Worm (Caenorhabditis elegans) whole organism, L4 larva: Measurements from ENCODE around the gene cec-7.

Source experiments
- F10B5.3 ChIP-seq: sonication (generic microtip); optimal IDR thresholded peaks from 2 replicates; lab custom pipeline; 2016; ENCODE audit warnings: mild to moderate bottlenecking, missing genetic modification characterization, missing compliant biosample characterization
- F26F4.8 ChIP-seq: fragments of 200-800 bp; sonication (Bioruptor generic); conservative IDR thresholded peaks from 2 replicates; pipeline ENCODE4 v1.3.6; 2022; ENCODE audit warnings: missing genetic modification characterization, missing compliant biosample characterization
- F37D6.2 ChIP-seq: sonication (generic microtip); optimal IDR thresholded peaks from 2 replicates; lab custom pipeline; 2016; ENCODE audit warnings: mild to moderate bottlenecking, missing genetic modification characterization, missing compliant biosample characterization
- F44E2.7 ChIP-seq: fragments of 200-800 bp; sonication (Bioruptor generic); IDR thresholded peaks from 2 replicates; pipeline ENCODE4 v2.1.2; 2022; ENCODE audit warnings: missing genetic modification characterization, missing compliant biosample characterization
- F49E8.2 ChIP-seq: sonication (generic microtip); optimal IDR thresholded peaks from 2 replicates; lab custom pipeline; 2016; ENCODE audit warnings: missing compliant biosample characterization, mild to moderate bottlenecking, missing genetic modification characterization, borderline replicate concordance
- T26A8.4 ChIP-seq: fragments of 200-800 bp; sonication (Bioruptor generic); IDR thresholded peaks from 2 replicates; pipeline ENCODE4 v1.3.6; 2022; ENCODE audit warnings: missing genetic modification characterization, missing compliant biosample characterization
- Y105C5A.15 ChIP-seq: fragments of 200-800 bp; sonication (Bioruptor generic); IDR thresholded peaks from 2 replicates; pipeline ENCODE4 v1.3.6; 2022; ENCODE audit warnings: missing genetic modification characterization, missing compliant biosample characterization
- ZK337.2 ChIP-seq: fragments of 200-800 bp; sonication (Bioruptor generic); IDR thresholded peaks from 2 replicates; pipeline ENCODE4 v1.3.6; 2022; ENCODE audit warnings: missing genetic modification reagents, missing genetic modification characterization, missing compliant biosample characterization
- ZK546.5 ChIP-seq, 2 experiments: sonication (generic microtip); optimal IDR thresholded peaks; 2 replicates each; lab custom pipeline; 2017; ENCODE audit warnings: missing biosample characterization in 2 of 2, missing genetic modification characterization in 2 of 2
- aha-1 ChIP-seq: fragments of 150-350 bp; peaks from one replicate; lab custom pipeline; 2014; ENCODE audit warnings: missing biosample characterization, missing genetic modification characterization
- aly-2 ChIP-seq: sonication (generic microtip); optimal IDR thresholded peaks from 2 replicates; lab custom pipeline; 2018; ENCODE audit warnings: missing biosample characterization, missing genetic modification characterization
- ama-1 ChIP-seq: fragments of 150-350 bp; optimal IDR thresholded peaks from 2 replicates; lab custom pipeline; 2014; ENCODE audit warnings: inconsistent platforms, mixed read lengths
- attf-4 ChIP-seq: sonication (generic microtip); optimal IDR thresholded peaks from 3 replicates; lab custom pipeline; 2017; ENCODE audit warnings: missing biosample characterization, missing genetic modification characterization
- ces-1 ChIP-seq: fragments of 150-350 bp; sonication (generic microtip); optimal IDR thresholded peaks from 4 replicates; lab custom pipeline; 2014; ENCODE audit warnings: missing biosample characterization, missing genetic modification reagents, missing genetic modification characterization
- cey-2 ChIP-seq: sonication (generic microtip); optimal IDR thresholded peaks from 3 replicates; lab custom pipeline; 2017; ENCODE audit warnings: missing genetic modification characterization, mild to moderate bottlenecking, missing compliant biosample characterization, antibody characterized with exemption, borderline replicate concordance; ENCODE audit not compliant: insufficient read depth
- daf-16 ChIP-seq, 3 experiments: sonication (generic microtip); optimal IDR thresholded peaks; 2 replicates each; lab custom pipeline; 2016 to 2017; ENCODE audit warnings: missing genetic modification characterization in 3 of 3, missing genetic modification reagents in 3 of 3, mild to moderate bottlenecking in 2 of 3, missing compliant biosample characterization in 2 of 3, missing biosample characterization in 1 of 3, moderate library complexity in 1 of 3
- dmd-6 ChIP-seq: fragments of 200-800 bp; sonication (Bioruptor generic); IDR thresholded peaks from 2 replicates; pipeline ENCODE4 v1.3.6; 2022; ENCODE audit warnings: missing genetic modification reagents, missing genetic modification characterization, missing compliant biosample characterization
- dmd-9 ChIP-seq: fragments of 200-800 bp; sonication (Bioruptor generic); IDR thresholded peaks from 2 replicates; pipeline ENCODE4 v1.3.6; 2022; ENCODE audit warnings: missing genetic modification reagents, missing genetic modification characterization, missing compliant biosample characterization
- duxl-1 ChIP-seq: sonication (generic microtip); optimal IDR thresholded peaks from 2 replicates; lab custom pipeline; 2016; ENCODE audit warnings: mild to moderate bottlenecking, missing genetic modification characterization, moderate library complexity, missing compliant biosample characterization; ENCODE audit not compliant: poor library complexity
- dve-1 ChIP-seq: sonication (generic microtip); optimal IDR thresholded peaks from 2 replicates; lab custom pipeline; 2017; ENCODE audit warnings: antibody characterized with exemption, mild to moderate bottlenecking, missing genetic modification characterization, missing compliant biosample characterization; ENCODE audit not compliant: insufficient read depth
- egl-27 ChIP-seq: sonication (generic microtip); optimal IDR thresholded peaks from 3 replicates; lab custom pipeline; 2017; ENCODE audit warnings: missing biosample characterization, missing genetic modification reagents, missing genetic modification characterization
- fkh-10 ChIP-seq: fragments of 150-350 bp; optimal IDR thresholded peaks from 2 replicates; lab custom pipeline; 2014; ENCODE audit warnings: missing biosample characterization, missing genetic modification reagents, missing genetic modification characterization
- gei-8 ChIP-seq: fragments of 200-800 bp; sonication (Bioruptor generic); optimal IDR thresholded peaks from 2 replicates; lab custom pipeline; 2018; ENCODE audit warnings: mild to moderate bottlenecking, missing genetic modification characterization, missing compliant biosample characterization
- hif-1 ChIP-seq, 2 experiments: sonication (generic microtip); optimal IDR thresholded peaks; 2 replicates each; lab custom pipeline; 2016 to 2017; ENCODE audit warnings: missing compliant biosample characterization in 2 of 2, missing genetic modification characterization in 2 of 2, missing genetic modification reagents in 2 of 2, missing genotype in 2 of 2, mild to moderate bottlenecking in 1 of 2
- hlh-11 ChIP-seq: fragments of 200-800 bp; sonication (Bioruptor generic); optimal IDR thresholded peaks from 2 replicates; lab custom pipeline; 2018; ENCODE audit warnings: mild to moderate bottlenecking, missing genetic modification characterization, missing compliant biosample characterization
- hmg-1.1 ChIP-seq: fragments of 200-800 bp; sonication (Bioruptor generic); IDR thresholded peaks from 2 replicates; pipeline ENCODE4 v1.3.6; 2022; ENCODE audit warnings: missing genetic modification reagents, missing genetic modification characterization, missing compliant biosample characterization
- lin-1 ChIP-seq: fragments of 200-800 bp; sonication (Bioruptor generic); IDR thresholded peaks from 2 replicates; pipeline ENCODE4 v1.3.6; 2022; ENCODE audit warnings: missing genetic modification reagents, missing genetic modification characterization, missing compliant biosample characterization
- lin-15B ChIP-seq: fragments of 150-350 bp; sonication (generic microtip); optimal IDR thresholded peaks from 3 replicates; lab custom pipeline; 2014; ENCODE audit warnings: missing biosample characterization, missing genetic modification characterization
- lin-38 ChIP-seq: fragments of 200-800 bp; sonication (Bioruptor generic); IDR thresholded peaks from 2 replicates; pipeline ENCODE4 v1.3.6; 2022; ENCODE audit warnings: missing genetic modification reagents, missing genetic modification characterization, missing compliant biosample characterization
- lsy-2 ChIP-seq, 2 experiments: fragments of 150-350 bp in 1 of 2; sonication (generic microtip) in 1 of 2; optimal IDR thresholded peaks; 2 replicates each; lab custom pipeline; 2014 to 2017; ENCODE audit warnings: missing biosample characterization in 2 of 2, missing genetic modification characterization in 2 of 2
- madf-5 ChIP-seq, 2 experiments: fragments of 200-800 bp; sonication (Bioruptor generic); IDR thresholded peaks; 2 replicates each; pipeline ENCODE4 v1.3.6; 2022; ENCODE audit warnings: missing compliant biosample characterization in 2 of 2, missing genetic modification characterization in 2 of 2
- mdt-29 ChIP-seq: fragments of 200-800 bp; sonication (Bioruptor generic); IDR thresholded peaks from 2 replicates; pipeline ENCODE4 v1.3.6; 2022; ENCODE audit warnings: missing genetic modification reagents, missing genetic modification characterization, missing compliant biosample characterization
- mxl-3 ChIP-seq: fragments of 200-800 bp; sonication (Bioruptor generic); optimal IDR thresholded peaks from 2 replicates; lab custom pipeline; 2018; ENCODE audit warnings: mild to moderate bottlenecking, missing genetic modification characterization, missing compliant biosample characterization
- nhr-111 ChIP-seq: fragments of 200-800 bp; sonication (Bioruptor generic); optimal IDR thresholded peaks from 2 replicates; lab custom pipeline; 2018; ENCODE audit warnings: mild to moderate bottlenecking, missing genetic modification characterization, missing compliant biosample characterization
- nhr-237 ChIP-seq: sonication (generic microtip); optimal IDR thresholded peaks from 2 replicates; lab custom pipeline; 2017; ENCODE audit warnings: missing biosample characterization, missing genetic modification characterization
- nhr-48 ChIP-seq: sonication (generic microtip); optimal IDR thresholded peaks from 2 replicates; lab custom pipeline; 2016; ENCODE audit warnings: mild to moderate bottlenecking, missing genetic modification characterization, missing compliant biosample characterization
- nhr-77 ChIP-seq: fragments of 150-350 bp; optimal IDR thresholded peaks from 2 replicates; lab custom pipeline; 2014; ENCODE audit warnings: missing biosample characterization, missing genetic modification characterization
- pha-4 ChIP-seq, 2 experiments: fragments of 150-350 bp in 1 of 2; fragments of 200-800 bp in 1 of 2; sonication (Bioruptor generic) in 1 of 2; IDR thresholded peaks in 1 of 2; optimal IDR thresholded peaks in 1 of 2; 2 replicates each; pipeline versions ENCODE4 v1.3.6 to Lab custom; 2014 to 2022; ENCODE audit warnings: missing genetic modification characterization in 2 of 2, missing genetic modification reagents in 2 of 2, missing biosample characterization in 1 of 2, missing compliant biosample characterization in 1 of 2
- php-3 ChIP-seq: fragments of 200-800 bp; sonication (Bioruptor generic); IDR thresholded peaks from 2 replicates; pipeline ENCODE4 v1.3.6; 2022; ENCODE audit warnings: missing genetic modification reagents, missing genetic modification characterization, missing compliant biosample characterization
- pqm-1 ChIP-seq: sonication (generic microtip); optimal IDR thresholded peaks from 2 replicates; lab custom pipeline; 2017; ENCODE audit warnings: missing biosample characterization, missing genetic modification characterization
- rbr-2 ChIP-seq: sonication (generic microtip); optimal IDR thresholded peaks from 2 replicates; lab custom pipeline; 2016; ENCODE audit warnings: missing genotype, missing genetic modification characterization, missing compliant biosample characterization
- sdz-12 ChIP-seq: fragments of 200-800 bp; sonication (Bioruptor generic); optimal IDR thresholded peaks from 2 replicates; lab custom pipeline; 2018; ENCODE audit warnings: mild to moderate bottlenecking, missing genetic modification characterization, missing compliant biosample characterization
- snpc-1.2 ChIP-seq: fragments of 200-800 bp; sonication (Bioruptor generic); IDR thresholded peaks from 2 replicates; pipeline ENCODE4 v1.3.6; 2022; ENCODE audit warnings: missing genetic modification reagents, missing genetic modification characterization, missing compliant biosample characterization
- tag-97 ChIP-seq: fragments of 200-800 bp; sonication (Bioruptor generic); IDR thresholded peaks from 2 replicates; pipeline ENCODE4 v1.3.6; 2022; ENCODE audit warnings: missing genetic modification characterization, missing compliant biosample characterization
- tra-1 ChIP-seq: fragments of 200-800 bp; sonication (Bioruptor generic); IDR thresholded peaks from 2 replicates; pipeline ENCODE4 v1.3.6; 2022; ENCODE audit warnings: missing genetic modification reagents, missing genetic modification characterization, missing compliant biosample characterization
- unc-62 ChIP-seq, 3 experiments: fragments of 150-350 bp in 1 of 3; sonication (generic microtip); optimal IDR thresholded peaks in 2 of 3; peaks in 1 of 3; 1 replicate in 1 of 3; 2 replicates in 2 of 3; lab custom pipeline; 2014 to 2017; ENCODE audit warnings: missing biosample characterization in 3 of 3, missing genetic modification characterization in 3 of 3, missing genetic modification reagents in 3 of 3, missing genotype in 1 of 3
- zip-11 ChIP-seq: fragments of 200-800 bp; sonication (Bioruptor generic); IDR thresholded peaks from 2 replicates; pipeline ENCODE4 v1.3.6; 2022; ENCODE audit warnings: missing genetic modification characterization, missing compliant biosample characterization
- zip-2 ChIP-seq: fragments of 150-350 bp; optimal IDR thresholded peaks from 2 replicates; lab custom pipeline; 2014; ENCODE audit warnings: missing biosample characterization, missing genetic modification characterization
- ztf-11 ChIP-seq: fragments of 150-350 bp; optimal IDR thresholded peaks from 2 replicates; lab custom pipeline; 2014; ENCODE audit warnings: missing biosample characterization, missing genetic modification characterization

cec-7 gene

DNA sequence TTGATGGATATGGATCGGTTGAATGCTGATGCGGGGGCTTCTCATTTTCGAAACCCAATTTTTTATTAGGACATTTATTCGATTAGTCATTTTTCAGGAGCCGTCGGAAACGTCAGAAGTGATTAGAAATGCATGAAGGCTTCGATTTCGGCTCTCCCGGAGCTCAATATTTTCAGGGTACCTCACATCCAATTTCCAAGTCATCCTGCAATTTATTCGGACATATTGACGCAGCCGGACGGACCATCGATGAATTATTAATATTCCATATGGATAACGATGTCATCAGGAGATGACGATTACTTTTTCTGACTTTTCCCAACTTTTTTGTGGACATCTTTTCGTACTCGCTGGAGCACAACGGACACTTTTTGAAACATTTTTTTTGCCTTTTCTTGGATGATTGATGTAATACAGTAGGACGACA, 29.2 kb upstream of the cec-7 start:
- TF ChIP-seq F37D6.2 (tag; lab: Kevin White, UChicago) = no peak
- TF ChIP-seq rbr-2 (tag; lab: Kevin White, UChicago) = no peak
- no peak for TF ChIP-seq attf-4 (tag; lab: Kevin White, UChicago)
- peak; percentile 71; the same call in 1 of the 2 replicates for TF ChIP-seq snpc-1.2 (GFP tag; lab: Robert Waterston, UW)
- peak; percentile 12; the same call in 1 of the 2 replicates for TF ChIP-seq dmd-6 (GFP tag; lab: Robert Waterston, UW)
- TF ChIP-seq F10B5.3 (tag; lab: Kevin White, UChicago) = peak; percentile 11
- TF ChIP-seq lin-1 (GFP tag; lab: Robert Waterston, UW) = no peak
- TF ChIP-seq T26A8.4 = peak; percentile 73
- peak in 1 of 2 experiments; percentile 68 for TF ChIP-seq lsy-2 (tag; optimal IDR thresholded peaks at IDR 0.05; lab: Kevin White, UChicago)
- TF ChIP-seq hif-1 (tag; optimal IDR thresholded peaks at IDR 0.05; lab: Kevin White, UChicago) = no peak
- no peak for TF ChIP-seq ZK337.2 (GFP tag; lab: Robert Waterston, UW)
- no peak for TF ChIP-seq lin-15B (tag; lab: Kevin White, UChicago)
- no peak for TF ChIP-seq ces-1
- TF ChIP-seq F44E2.7 = no peak
- no peak for TF ChIP-seq unc-62 (GFP tag; optimal IDR thresholded peaks at IDR 0.05 in 1 of 2; lab: Kevin White, UChicago)
- TF ChIP-seq unc-62 (tag; optimal IDR thresholded peaks at IDR 0.05; lab: Kevin White, UChicago) = no peak
- peak; percentile 53; the same call in 1 of the 2 replicates for TF ChIP-seq pha-4 (GFP tag; IDR thresholded peaks at IDR 0.05; lab: Robert Waterston, UW)
- no peak for TF ChIP-seq pha-4 (tag; optimal IDR thresholded peaks at IDR 0.05; lab: Kevin White, UChicago)
- TF ChIP-seq dve-1 (tag; lab: Kevin White, UChicago) = peak; percentile 34
- no peak for TF ChIP-seq ZK546.5 (tag; optimal IDR thresholded peaks at IDR 0.05; lab: Kevin White, UChicago)
- no peak for TF ChIP-seq sdz-12
- no peak for TF ChIP-seq Y105C5A.15 (GFP tag; lab: Robert Waterston, UW)
- TF ChIP-seq duxl-1 (tag; lab: Kevin White, UChicago) = peak; percentile 66
- TF ChIP-seq gei-8 = no peak
- peak; percentile 33; the same call in 1 of the 2 replicates for TF ChIP-seq mdt-29 (GFP tag; lab: Robert Waterston, UW)
- TF ChIP-seq nhr-237 (tag; lab: Kevin White, UChicago) = no peak
- no peak for TF ChIP-seq nhr-111 (GFP tag; lab: Kevin White, UChicago)
- no peak for TF ChIP-seq dmd-9 (GFP tag; lab: Robert Waterston, UW)
- peak; percentile 1 for TF ChIP-seq zip-2 (tag; lab: Kevin White, UChicago)
- no peak for TF ChIP-seq egl-27
- no peak for TF ChIP-seq pqm-1 (tag; lab: Kevin White, UChicago)
- TF ChIP-seq nhr-48 (tag; lab: Kevin White, UChicago) = no peak
- no peak for TF ChIP-seq tra-1 (GFP tag; lab: Robert Waterston, UW)
- no peak for TF ChIP-seq mxl-3
- no peak for TF ChIP-seq ztf-11 (tag; lab: Kevin White, UChicago)
- peak; percentile 26 for TF ChIP-seq F49E8.2 (tag; lab: Kevin White, UChicago)
- TF ChIP-seq hmg-1.1 = 0 out of 2 replicates have a peak, but pooled peaks have one; percentile 10
- TF ChIP-seq zip-11 (GFP tag; lab: Robert Waterston, UW) = no peak
- TF ChIP-seq madf-5 (GFP tag; IDR thresholded peaks at IDR 0.05; lab: Robert Waterston, UW) = 0 out of 4 replicates have a peak, but pooled peaks of 1 of the 2 experiments have one; percentile 51
- TF ChIP-seq daf-16 (GFP tag; optimal IDR thresholded peaks at IDR 0.05; lab: Kevin White, UChicago) = no peak
- TF ChIP-seq daf-16 (tag; optimal IDR thresholded peaks at IDR 0.05; lab: Kevin White, UChicago) = peak; percentile 32
- TF ChIP-seq aly-2 (tag; lab: Kevin White, UChicago) = no peak
- TF ChIP-seq F26F4.8 = no peak
- no peak for TF ChIP-seq fkh-10
- TF ChIP-seq hlh-11 (tag; lab: Kevin White, UChicago) = peak; percentile 8
- TF ChIP-seq nhr-77 (tag; lab: Kevin White, UChicago) = no peak
- TF ChIP-seq lin-38 (GFP tag; lab: Robert Waterston, UW) = peak; percentile 72
- TF ChIP-seq tag-97 (GFP tag; lab: Robert Waterston, UW) = no peak
- TF ChIP-seq ama-1 (lab: Kevin White, UChicago) = peak; percentile 91
- TF ChIP-seq aha-1 (tag; lab: Kevin White, UChicago) = peak; percentile 85
- no peak for TF ChIP-seq cey-2
- TF ChIP-seq php-3 (GFP tag; lab: Robert Waterston, UW) = 0 out of 2 replicates have a peak, but pooled peaks have one; percentile 34
